Fruit fly (Drosophila melanogaster) whole organism, embryonic: ENCODE data around the gene CG31064.

Experiments used
- Aef1 ChIP-seq: fragments of 200-800 bp; sonication (Bioruptor generic); IDR thresholded peaks from 3 replicates; pipeline ENCODE4 v1.3.6; 2022; ENCODE audit warnings: missing biosample characterization, missing genetic modification characterization
- Atf3 ChIP-seq: fragments of 200-800 bp; sonication (Bioruptor generic); optimal IDR thresholded peaks from 3 replicates; lab custom pipeline; 2016; ENCODE audit warnings: missing biosample characterization, missing genetic modification characterization
- Awh ChIP-seq: fragments of 200-800 bp; sonication (Bioruptor generic); IDR thresholded peaks from 2 replicates; pipeline ENCODE4, ENCODE4 v1.3.6; 2022; ENCODE audit warnings: missing biosample characterization, missing genetic modification characterization
- Bgb ChIP-seq: fragments of 200-800 bp; sonication (Bioruptor generic); IDR thresholded peaks from 2 replicates; pipeline ENCODE4 v1.3.6; 2022; ENCODE audit warnings: missing biosample characterization, missing genetic modification characterization; ENCODE audit not compliant: partially characterized antibody
- Blimp-1 ChIP-seq: fragments of 200-800 bp; sonication (Bioruptor generic); optimal IDR thresholded peaks from 3 replicates; lab custom pipeline; 2018; ENCODE audit warnings: missing biosample characterization, missing genetic modification characterization, mild to moderate bottlenecking, moderate library complexity, missing genetic modification reagents
- CG10543 ChIP-seq: fragments of 200-800 bp; sonication (Bioruptor generic); optimal IDR thresholded peaks from 3 replicates; lab custom pipeline; 2017; ENCODE audit warnings: missing biosample characterization, mild to moderate bottlenecking, missing genetic modification characterization, moderate library complexity
- CG13624 ChIP-seq: fragments of 200-800 bp; sonication (Bioruptor generic); optimal IDR thresholded peaks from 2 replicates; lab custom pipeline; 2016; ENCODE audit warnings: missing biosample characterization, missing genetic modification characterization
- CG13894 ChIP-seq: fragments of 200-800 bp; sonication (Bioruptor generic); optimal IDR thresholded peaks from 3 replicates; lab custom pipeline; 2018; ENCODE audit warnings: missing biosample characterization, mild to moderate bottlenecking, missing genetic modification characterization, moderate library complexity
- CG14050 ChIP-seq: fragments of 200-800 bp; sonication (Bioruptor generic); IDR thresholded peaks from 3 replicates; pipeline ENCODE4 v1.3.6; 2022; ENCODE audit warnings: missing biosample characterization, missing genetic modification characterization
- CG15073 ChIP-seq: fragments of 200-800 bp; sonication (Bioruptor generic); optimal IDR thresholded peaks from 2 replicates; lab custom pipeline; 2016; ENCODE audit warnings: missing biosample characterization, missing genetic modification characterization
- CG15696 ChIP-seq: fragments of 200-800 bp; sonication (Bioruptor generic); optimal IDR thresholded peaks from 2 replicates; lab custom pipeline; 2019; ENCODE audit warnings: missing biosample characterization, mild to moderate bottlenecking, missing genetic modification characterization, moderate library complexity
- CG18599 ChIP-seq: fragments of 200-800 bp; sonication (Bioruptor generic); optimal IDR thresholded peaks from 3 replicates; lab custom pipeline; 2017; ENCODE audit warnings: missing biosample characterization, missing genetic modification characterization, mild to moderate bottlenecking, moderate library complexity, missing genetic modification reagents
- CG2120 ChIP-seq: fragments of 200-800 bp; sonication (Bioruptor generic); optimal IDR thresholded peaks from 3 replicates; lab custom pipeline; 2016; ENCODE audit warnings: missing biosample characterization, missing genetic modification characterization
- CG2875 ChIP-seq: fragments of 200-800 bp; sonication (Bioruptor generic); optimal IDR thresholded peaks from 2 replicates; lab custom pipeline; 2017; ENCODE audit warnings: missing biosample characterization, mild to moderate bottlenecking, missing genetic modification characterization, missing genetic modification reagents
- CG30020 ChIP-seq: fragments of 200-800 bp; optimal IDR thresholded peaks from 2 replicates; lab custom pipeline; 2019; ENCODE audit warnings: missing biosample characterization, mild to moderate bottlenecking, missing genetic modification characterization, moderate library complexity
- CG3065 ChIP-seq: fragments of 200-800 bp; sonication (Bioruptor generic); optimal IDR thresholded peaks from 2 replicates; lab custom pipeline; 2016; ENCODE audit warnings: missing biosample characterization, missing genetic modification characterization
- CG32532 ChIP-seq: fragments of 200-800 bp; sonication (Bioruptor generic); IDR thresholded peaks from 2 replicates; pipeline ENCODE4 v1.3.6; 2022; ENCODE audit warnings: missing biosample characterization, missing genetic modification characterization
- CG33213 ChIP-seq: fragments of 200-800 bp; sonication (Bioruptor generic); optimal IDR thresholded peaks from 3 replicates; lab custom pipeline; 2016; ENCODE audit warnings: missing biosample characterization, missing genetic modification characterization
- CG34224 ChIP-seq: fragments of 200-800 bp; sonication (Bioruptor generic); IDR thresholded peaks from 3 replicates; pipeline ENCODE4 v1.3.6; 2022; ENCODE audit warnings: missing biosample characterization, missing genetic modification characterization; ENCODE audit not compliant: partially characterized antibody
- CG34422 ChIP-seq: fragments of 200-800 bp; sonication (Bioruptor generic); IDR thresholded peaks from 3 replicates; pipeline ENCODE4 v1.3.6; 2022; ENCODE audit warnings: missing biosample characterization, missing genetic modification characterization
- CG6765 ChIP-seq: fragments of 200-800 bp; sonication (Bioruptor generic); optimal IDR thresholded peaks from 3 replicates; lab custom pipeline; 2017; ENCODE audit warnings: missing biosample characterization, mild to moderate bottlenecking, missing genetic modification characterization
- CG7556 ChIP-seq: fragments of 200-800 bp; sonication (Bioruptor generic); optimal IDR thresholded peaks from 2 replicates; lab custom pipeline; 2017; ENCODE audit warnings: missing biosample characterization, mild to moderate bottlenecking, missing genetic modification characterization
- CG9609 ChIP-seq: fragments of 200-800 bp; sonication (Bioruptor generic); optimal IDR thresholded peaks from 3 replicates; lab custom pipeline; 2016; ENCODE audit warnings: missing biosample characterization, missing genetic modification characterization
- D ChIP-seq, 2 experiments: fragments of 200-800 bp in 1 of 2; fragments of >200 bp in 1 of 2; sonication (Bioruptor generic) in 1 of 2; optimal IDR thresholded peaks; 2 replicates in 1 of 2; 3 replicates in 1 of 2; lab custom pipeline; 2017; ENCODE audit warnings: mild to moderate bottlenecking in 1 of 2, missing biosample characterization in 1 of 2, missing genetic modification characterization in 1 of 2, missing genetic modification reagents in 1 of 2
- Dip2 ChIP-seq: fragments of 200-800 bp; sonication (Bioruptor generic); IDR thresholded peaks from 2 replicates; pipeline ENCODE4 v1.3.6; 2022; ENCODE audit warnings: missing biosample characterization, missing genetic modification characterization
- Doc3 ChIP-seq: fragments of 200-800 bp; sonication (Bioruptor generic); IDR thresholded peaks from 3 replicates; pipeline ENCODE4 v1.3.6; 2022; ENCODE audit warnings: missing biosample characterization, missing genetic modification characterization; ENCODE audit not compliant: partially characterized antibody
- Dref ChIP-seq: fragments of 200-800 bp; sonication (Bioruptor generic); IDR thresholded peaks from 2 replicates; pipeline ENCODE4 v1.3.6; 2022; ENCODE audit warnings: missing biosample characterization, missing genetic modification characterization
- HLH3B ChIP-seq: fragments of 200-800 bp; sonication (Bioruptor generic); IDR thresholded peaks from 2 replicates; pipeline ENCODE4 v1.3.6; 2022; ENCODE audit warnings: missing biosample characterization, missing genetic modification characterization
- HLH54F ChIP-seq: fragments of 200-800 bp; sonication (Bioruptor generic); optimal IDR thresholded peaks from 3 replicates; lab custom pipeline; 2016; ENCODE audit warnings: missing biosample characterization, missing genetic modification characterization
- NC2β ChIP-seq: fragments of 200-800 bp; sonication (Bioruptor generic); optimal IDR thresholded peaks from 2 replicates; lab custom pipeline; 2016; ENCODE audit warnings: missing biosample characterization, missing genetic modification characterization
- Vsx1 ChIP-seq: fragments of 200-800 bp; sonication (Bioruptor generic); optimal IDR thresholded peaks from 2 replicates; lab custom pipeline; 2017; ENCODE audit warnings: missing biosample characterization, mild to moderate bottlenecking, missing genetic modification characterization, missing genetic modification reagents
- Xrp1 ChIP-seq: fragments of 200-800 bp; sonication (Bioruptor generic); IDR thresholded peaks from 2 replicates; pipeline ENCODE4 v1.3.6; 2022; ENCODE audit warnings: missing biosample characterization, missing genetic modification characterization
- abd-A ChIP-seq: fragments of 200-800 bp; sonication (Bioruptor generic); optimal IDR thresholded peaks from 3 replicates; lab custom pipeline; 2019; ENCODE audit warnings: missing biosample characterization, mild to moderate bottlenecking, missing genetic modification characterization, moderate library complexity
- ap ChIP-seq: fragments of 200-800 bp; sonication (Bioruptor generic); IDR thresholded peaks from 2 replicates; pipeline ENCODE4 v1.3.6; 2022; ENCODE audit warnings: missing biosample characterization, missing genetic modification characterization
- br ChIP-seq: fragments of >200 bp; optimal IDR thresholded peaks from 2 replicates; lab custom pipeline; 2017
- corto ChIP-seq: fragments of 200-800 bp; sonication (Bioruptor generic); optimal IDR thresholded peaks from 2 replicates; lab custom pipeline; 2016; ENCODE audit warnings: missing biosample characterization, mild to moderate bottlenecking, missing genetic modification characterization, moderate library complexity
- fu2 ChIP-seq: fragments of 200-800 bp; sonication (Bioruptor generic); optimal IDR thresholded peaks from 2 replicates; lab custom pipeline; 2016; ENCODE audit warnings: missing biosample characterization, missing genetic modification characterization
- grau ChIP-seq: fragments of 200-800 bp; optimal IDR thresholded peaks from 3 replicates; lab custom pipeline; 2019; ENCODE audit warnings: missing biosample characterization, mild to moderate bottlenecking, missing genetic modification characterization, moderate library complexity
- inv ChIP-seq: fragments of 200-800 bp; sonication (Bioruptor generic); IDR thresholded peaks from 2 replicates; pipeline ENCODE4 v1.3.6; 2022; ENCODE audit warnings: missing biosample characterization, missing genetic modification characterization; ENCODE audit not compliant: partially characterized antibody
- lilli ChIP-seq: fragments of 200-800 bp; sonication (Bioruptor generic); optimal IDR thresholded peaks from 3 replicates; lab custom pipeline; 2016; ENCODE audit warnings: missing biosample characterization, missing genetic modification characterization
- mam ChIP-seq: fragments of 200-800 bp; sonication (Bioruptor generic); optimal IDR thresholded peaks from 3 replicates; lab custom pipeline; 2016; ENCODE audit warnings: missing biosample characterization, missing genetic modification characterization
- pan ChIP-seq, 4 experiments: fragments of >200 bp in 3 of 4; fragments of 200-800 bp in 1 of 4; sonication (Bioruptor generic) in 1 of 4; optimal IDR thresholded peaks in 3 of 4; IDR thresholded peaks in 1 of 4; 2 replicates each; pipeline versions ENCODE4 v1.3.6 to Lab custom; 2017 to 2022; ENCODE audit warnings: missing biosample characterization in 2 of 4, missing genetic modification characterization in 2 of 4, mixed read lengths in 1 of 4
- pita ChIP-seq: fragments of 200-800 bp; sonication (Bioruptor generic); optimal IDR thresholded peaks from 2 replicates; lab custom pipeline; 2017; ENCODE audit warnings: missing biosample characterization, mild to moderate bottlenecking, missing genetic modification characterization
- psq ChIP-seq: fragments of 200-800 bp; sonication (Bioruptor generic); optimal IDR thresholded peaks from 2 replicates; lab custom pipeline; 2017; ENCODE audit warnings: missing biosample characterization, missing genetic modification characterization
- row ChIP-seq: fragments of 200-800 bp; sonication (Bioruptor generic); IDR thresholded peaks from 3 replicates; pipeline ENCODE4 v1.3.6; 2022; ENCODE audit warnings: missing biosample characterization, missing genetic modification characterization
- seq ChIP-seq: fragments of 200-800 bp; sonication (Bioruptor generic); IDR thresholded peaks from 2 replicates; pipeline ENCODE4 v1.3.6; 2022; ENCODE audit warnings: missing biosample characterization, missing genetic modification characterization
- twi ChIP-seq: fragments of 200-800 bp; optimal IDR thresholded peaks from 2 replicates; lab custom pipeline; 2019; ENCODE audit warnings: missing biosample characterization, mild to moderate bottlenecking, missing genetic modification characterization, moderate library complexity
- vvl ChIP-seq: fragments of 200-800 bp; sonication (Bioruptor generic); IDR thresholded peaks from 2 replicates; pipeline ENCODE4 v1.3.6; 2022; ENCODE audit warnings: missing biosample characterization, missing genetic modification characterization

CG31064 gene

dm6 chr3R:27253136-27253920 lies 14.4 kb upstream of the CG31064 start, which contains the start of gene pll (continued):
- no peak for TF ChIP-seq corto (GFP tag; lab: Kevin White, UChicago)
- TF ChIP-seq CG2875: no peak
- peak; percentile 77 for TF ChIP-seq CG13624 (GFP tag; lab: Kevin White, UChicago)
- TF ChIP-seq NC2β: peak; percentile 53
- TF ChIP-seq vvl (GFP tag; lab: Robert Waterston, UW): peak; percentile 93
- TF ChIP-seq mam: peak; percentile 89
- TF ChIP-seq psq (GFP tag; lab: Kevin White, UChicago): peak; percentile 37
- TF ChIP-seq abd-A: no peak
- TF ChIP-seq Blimp-1 (GFP tag; lab: Kevin White, UChicago): peak; percentile 78
- TF ChIP-seq CG9609 (GFP tag; lab: Kevin White, UChicago): peak; percentile 53
- TF ChIP-seq grau: peak; percentile 80
- TF ChIP-seq Atf3 (GFP tag; lab: Kevin White, UChicago): peak; percentile 5
- TF ChIP-seq HLH3B: peak; percentile 89
- no peak for TF ChIP-seq CG30020 (tag; lab: Kevin White, UChicago)
- TF ChIP-seq Dip2 (GFP tag; lab: Robert Waterston, UW): no peak
- peak; percentile 87 for TF ChIP-seq CG34422 (GFP tag; lab: Robert Waterston, UW)
- peak; percentile 42 for TF ChIP-seq twi (tag; lab: Kevin White, UChicago)
- peak; percentile 68 for TF ChIP-seq CG14050
- peak; percentile 37; the same call in 1 of the 2 replicates for TF ChIP-seq Dref (GFP tag; lab: Robert Waterston, UW)
- TF ChIP-seq br (lab: Kevin White, UChicago): no peak
- peak; percentile 58 for TF ChIP-seq CG15696 (tag; lab: Kevin White, UChicago)
- TF ChIP-seq lilli (GFP tag; lab: Kevin White, UChicago): peak; percentile 89
- peak; percentile 72 for TF ChIP-seq CG7556
- TF ChIP-seq CG15073 (GFP tag; lab: Kevin White, UChicago): no peak
- TF ChIP-seq pita (GFP tag; lab: Kevin White, UChicago): no peak
- TF ChIP-seq CG2120 (GFP tag; lab: Kevin White, UChicago): peak; percentile 92
- TF ChIP-seq CG32532 (GFP tag; lab: Robert Waterston, UW): peak; percentile 93
- no peak for TF ChIP-seq CG13894
- peak; percentile 89 for TF ChIP-seq Aef1 (GFP tag; lab: Robert Waterston, UW)
- no peak for TF ChIP-seq pan (optimal IDR thresholded peaks at IDR 0.05; lab: Kevin White, UChicago)
- peak in 1 of 2 experiments; percentile 94 for TF ChIP-seq pan (GFP tag; optimal IDR thresholded peaks at IDR 0.05 in 1 of 2, IDR thresholded peaks at IDR 0.05 in 1 of 2)
- no peak for TF ChIP-seq Vsx1
- TF ChIP-seq Xrp1 (GFP tag; lab: Robert Waterston, UW): peak; percentile 91
- TF ChIP-seq HLH54F (GFP tag; lab: Kevin White, UChicago): peak; percentile 68
- TF ChIP-seq row: peak; percentile 89
- TF ChIP-seq CG3065 (GFP tag; lab: Kevin White, UChicago): peak; percentile 48
- TF ChIP-seq seq (GFP tag; lab: Robert Waterston, UW): peak; percentile 69; the same call in 1 of the 2 replicates
- peak; percentile 66 for TF ChIP-seq Bgb (GFP tag; lab: Robert Waterston, UW)
- TF ChIP-seq Doc3 (GFP tag; lab: Robert Waterston, UW): no peak
- peak; percentile 88 for TF ChIP-seq CG18599 (GFP tag; lab: Kevin White, UChicago)
- TF ChIP-seq fu2: peak; percentile 49
- peak; percentile 84 for TF ChIP-seq Awh (GFP tag; lab: Robert Waterston, UW)
- peak; percentile 18 for TF ChIP-seq D (optimal IDR thresholded peaks at IDR 0.05; lab: Kevin White, UChicago)
- peak; percentile 46 for TF ChIP-seq D (GFP tag; optimal IDR thresholded peaks at IDR 0.05; lab: Kevin White, UChicago)
- no peak for TF ChIP-seq CG34224
- TF ChIP-seq inv (GFP tag; lab: Robert Waterston, UW): peak; percentile 22; the same call in 1 of the 2 replicates
- TF ChIP-seq ap (GFP tag; lab: Robert Waterston, UW): peak; percentile 58
- peak; percentile 8 for TF ChIP-seq CG6765 (GFP tag; lab: Kevin White, UChicago)
- peak; percentile 41 for TF ChIP-seq CG10543 (GFP tag; lab: Kevin White, UChicago)
- TF ChIP-seq CG33213 (GFP tag; lab: Kevin White, UChicago): peak; percentile 71
